Worm (Caenorhabditis elegans) whole organism, late embryonic: Measurements from ENCODE around the gene str-9.

Experiments
- ama-1 ChIP-seq: fragments of 150-350 bp; optimal IDR thresholded peaks from 2 replicates; lab custom pipeline; 2014
- ceh-9 ChIP-seq: sonication (generic microtip); optimal IDR thresholded peaks from 2 replicates; lab custom pipeline; 2016; ENCODE audit warnings: mild to moderate bottlenecking, missing genetic modification characterization, inconsistent platforms, missing compliant biosample characterization
- fkh-6 ChIP-seq: sonication (generic microtip); optimal IDR thresholded peaks from 2 replicates; lab custom pipeline; 2016; ENCODE audit warnings: missing genetic modification characterization, missing compliant biosample characterization
- hlh-30 ChIP-seq: sonication (generic microtip); optimal IDR thresholded peaks from 2 replicates; lab custom pipeline; 2017; ENCODE audit warnings: antibody characterized with exemption, missing genetic modification characterization, missing compliant biosample characterization; ENCODE audit not compliant: insufficient read depth
- nhr-11 ChIP-seq: fragments of 150-350 bp; optimal IDR thresholded peaks from 2 replicates; lab custom pipeline; 2014; ENCODE audit warnings: missing biosample characterization, missing genetic modification characterization
- npax-4 ChIP-seq: sonication (generic microtip); optimal IDR thresholded peaks from 2 replicates; lab custom pipeline; 2016; ENCODE audit warnings: missing genetic modification characterization, missing compliant biosample characterization
- odd-2 ChIP-seq: sonication (generic microtip); optimal IDR thresholded peaks from 2 replicates; lab custom pipeline; 2017; ENCODE audit warnings: antibody characterized with exemption, mild to moderate bottlenecking, missing genetic modification characterization, missing compliant biosample characterization
- pha-4 ChIP-seq: fragments of 150-350 bp; optimal IDR thresholded peaks from 2 replicates; lab custom pipeline; 2018; ENCODE audit warnings: missing biosample characterization, missing genetic modification reagents, missing genetic modification characterization
- ref-2 ChIP-seq: sonication (generic microtip); optimal IDR thresholded peaks from 2 replicates; lab custom pipeline; 2016; ENCODE audit warnings: missing genetic modification characterization, missing compliant biosample characterization
- rnt-1 ChIP-seq: sonication (generic microtip); optimal IDR thresholded peaks from 2 replicates; lab custom pipeline; 2016; ENCODE audit warnings: missing genetic modification characterization, missing compliant biosample characterization
- sox-2 ChIP-seq: fragments of 200-800 bp; sonication (Bioruptor generic); IDR thresholded peaks from 2 replicates; pipeline ENCODE4 v1.3.6; 2022; ENCODE audit warnings: missing genetic modification reagents, missing genetic modification characterization, missing compliant biosample characterization
- tbx-2 ChIP-seq: sonication (generic microtip); optimal IDR thresholded peaks from 2 replicates; lab custom pipeline; 2016; ENCODE audit warnings: missing genetic modification characterization, missing compliant biosample characterization
- ttx-3 ChIP-seq: sonication (generic microtip); optimal IDR thresholded peaks from 2 replicates; lab custom pipeline; 2016; ENCODE audit warnings: missing genetic modification reagents, missing genetic modification characterization, missing compliant biosample characterization
- unc-3 ChIP-seq, 2 experiments: fragments of 200-800 bp in 1 of 2; sonication (Bioruptor generic) in 1 of 2; sonication (generic microtip) in 1 of 2; conservative IDR thresholded peaks in 1 of 2; optimal IDR thresholded peaks in 1 of 2; 2 replicates each; pipeline versions ENCODE4 v1.3.6 to Lab custom; 2016 to 2022; ENCODE audit warnings: missing compliant biosample characterization in 2 of 2, missing genetic modification characterization in 2 of 2, missing genetic modification reagents in 1 of 2

DNA sequence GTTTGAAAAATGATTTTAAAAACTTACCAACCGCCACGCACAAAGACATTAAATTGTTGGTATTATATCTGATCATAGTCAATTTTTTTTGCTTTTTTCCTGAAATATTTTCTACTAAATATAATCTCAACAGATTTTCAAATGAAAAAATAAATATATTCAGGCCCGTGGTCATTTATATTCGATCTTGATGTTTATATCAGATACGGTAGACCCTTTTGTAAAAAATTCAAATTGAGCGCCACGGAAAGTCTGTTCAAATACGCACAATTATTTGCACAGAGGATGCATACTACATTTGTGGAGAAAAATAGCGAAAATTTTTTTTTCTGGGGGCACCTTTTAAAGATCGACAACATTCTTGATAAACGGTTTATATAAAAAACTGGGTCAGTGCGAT, 33.9 kb downstream of the str-9 start, which contains the start of gene T26E4.4:
- TF ChIP-seq pha-4 (no peak), tbx-2 (tag; lab: Kevin White, UChicago) (no peak), npax-4 (tag; lab: Kevin White, UChicago) (no peak), sox-2 (GFP tag; lab: Robert Waterston, UW) (no peak), ceh-9 (tag; lab: Kevin White, UChicago) (no peak), odd-2 (tag; lab: Kevin White, UChicago) (no peak), hlh-30 (tag; lab: Kevin White, UChicago) (no peak), rnt-1 (no peak), ref-2 (tag; lab: Kevin White, UChicago) (no peak), ama-1 (lab: Kevin White, UChicago) (no peak), ttx-3 (tag; lab: Kevin White, UChicago) (no peak), unc-3 (GFP tag; conservative IDR thresholded peaks at IDR 0.05; lab: Robert Waterston, UW) (no peak), unc-3 (tag; optimal IDR thresholded peaks at IDR 0.05; lab: Kevin White, UChicago) (no peak), fkh-6 (tag; lab: Kevin White, UChicago) (no peak), nhr-11 (no peak)
